Worm (Caenorhabditis elegans) whole organism, young adult: ENCODE data around the gene tpa-1.
A peak's percentile ranks its signal among the peaks of the same experiment; 100 is the strongest.

Experiments
- him-1 ChIP-seq: sonication (generic microtip); optimal IDR thresholded peaks from 2 replicates; lab custom pipeline; 2016; ENCODE audit warnings: missing genotype, missing genetic modification reagents, missing genetic modification characterization, missing compliant biosample characterization
- madf-3 ChIP-seq: fragments of 200-800 bp; sonication (Bioruptor generic); IDR thresholded peaks from 2 replicates; pipeline ENCODE4 v1.3.6; 2022; ENCODE audit warnings: missing genetic modification reagents, missing genetic modification characterization, missing compliant biosample characterization
- pha-4 ChIP-seq: fragments of 150-350 bp; sonication (generic microtip); optimal IDR thresholded peaks from 2 replicates; lab custom pipeline; 2014; ENCODE audit warnings: missing biosample characterization, missing genetic modification reagents, missing genetic modification characterization
- zfh-2 ChIP-seq: fragments of 200-800 bp; sonication (Bioruptor generic); conservative IDR thresholded peaks from 2 replicates; pipeline ENCODE4 v1.3.6; 2022; ENCODE audit warnings: missing genetic modification reagents, missing genetic modification characterization, missing compliant biosample characterization
- ztf-6 ChIP-seq: fragments of 200-800 bp; sonication (Bioruptor generic); IDR thresholded peaks from 2 replicates; pipeline ENCODE4 v1.3.6; 2022; ENCODE audit warnings: missing genetic modification reagents, missing genetic modification characterization, missing compliant biosample characterization

DNA sequence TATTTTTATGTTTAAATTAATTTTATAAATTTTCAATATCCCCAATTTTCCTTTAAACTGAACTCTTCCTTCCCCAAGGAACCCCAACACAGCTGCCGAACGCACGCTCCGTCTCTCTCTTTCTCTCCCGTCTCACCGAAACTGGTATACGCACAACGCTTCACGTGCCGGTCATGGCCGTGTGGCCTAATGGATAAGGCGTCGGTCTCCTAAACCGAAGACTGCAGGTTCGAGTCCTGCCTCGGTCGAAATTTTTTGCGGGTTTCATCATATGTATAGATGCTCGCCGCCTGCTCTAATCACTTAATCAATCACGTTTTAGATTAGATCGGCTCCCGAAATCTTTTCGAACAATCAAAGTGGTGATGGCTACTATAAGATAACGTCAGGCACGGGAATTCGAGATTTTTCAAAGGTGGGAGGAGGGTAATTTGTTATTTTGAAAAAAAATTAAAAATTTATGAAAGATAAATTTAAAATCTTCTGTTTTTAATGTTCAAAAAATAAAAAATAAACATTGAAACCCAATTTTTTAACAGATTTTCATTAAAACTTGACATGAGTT, 52.1 kb downstream of the tpa-1 start:
- TF ChIP-seq zfh-2 (GFP tag; lab: Robert Waterston, UW) = peak; percentile 71
- TF ChIP-seq him-1 (tag; lab: Kevin White, UChicago) = peak; percentile 94
- no peak for TF ChIP-seq pha-4 (tag; lab: Kevin White, UChicago)
- TF ChIP-seq ztf-6 (GFP tag; lab: Robert Waterston, UW) = 0 out of 2 replicates have a peak, but pooled peaks have one; percentile 39
- TF ChIP-seq madf-3 (GFP tag; lab: Robert Waterston, UW) = no peak
